Worm (Caenorhabditis elegans) whole organism, mixed stage, embryonic: Measurements from ENCODE around the gene spp-19.

Experiments used
- blmp-1 ChIP-seq: fragments of 150-350 bp; optimal IDR thresholded peaks from 2 replicates; lab custom pipeline; 2014; ENCODE audit warnings: missing biosample characterization, missing genetic modification characterization
- mls-2 ChIP-seq: sonication (generic microtip); optimal IDR thresholded peaks from 2 replicates; lab custom pipeline; 2016; ENCODE audit warnings: mild to moderate bottlenecking, missing genetic modification characterization, moderate library complexity, missing compliant biosample characterization
- nhr-76 ChIP-seq: sonication (generic microtip); optimal IDR thresholded peaks from 2 replicates; lab custom pipeline; 2017; ENCODE audit warnings: missing biosample characterization, missing genetic modification characterization
- snpc-4 ChIP-seq: fragments of 150-350 bp; optimal IDR thresholded peaks from 2 replicates; lab custom pipeline; 2014; ENCODE audit warnings: missing biosample characterization, missing genetic modification characterization

ce11 chrV:6590283-6590682 lies 28.8 kb upstream of the spp-19 start, which contains the start of gene ZK1055.2:
- TF ChIP-seq mls-2 (tag; lab: Kevin White, UChicago) (no peak), nhr-76 (no peak), snpc-4 (no peak), blmp-1 (tag; lab: Kevin White, UChicago) (no peak)
